Fruit fly (Drosophila melanogaster) whole organism, prepupa: ENCODE results near the gene CG32295.

Experiments
- Blimp-1 ChIP-seq: fragments of 200-800 bp; sonication (Bioruptor generic); optimal IDR thresholded peaks from 3 replicates; lab custom pipeline; 2017; ENCODE audit warnings: missing biosample characterization, missing genetic modification characterization, mild to moderate bottlenecking, moderate library complexity, missing genetic modification reagents
- CG10669 ChIP-seq: fragments of 200-800 bp; sonication (Bioruptor generic); optimal IDR thresholded peaks from 3 replicates; lab custom pipeline; 2018; ENCODE audit warnings: missing biosample characterization, mild to moderate bottlenecking, missing genetic modification characterization, moderate library complexity
- CG11294 ChIP-seq: fragments of 200-800 bp; sonication (Bioruptor generic); IDR thresholded peaks from 2 replicates; pipeline ENCODE4 v1.3.6; 2022; ENCODE audit warnings: missing biosample characterization, missing genetic modification characterization
- CG11902 ChIP-seq: fragments of 200-800 bp; sonication (Bioruptor generic); optimal IDR thresholded peaks from 3 replicates; lab custom pipeline; 2016; ENCODE audit warnings: missing biosample characterization, missing genetic modification characterization
- CG15336 ChIP-seq: fragments of 200-800 bp; sonication (Bioruptor generic); IDR thresholded peaks from 2 replicates; pipeline ENCODE4 v1.3.6; 2022; ENCODE audit warnings: missing biosample characterization, missing genetic modification characterization
- CG1621 ChIP-seq: fragments of 200-800 bp; sonication (Bioruptor generic); optimal IDR thresholded peaks from 3 replicates; lab custom pipeline; 2018; ENCODE audit warnings: missing biosample characterization, mild to moderate bottlenecking, missing genetic modification characterization
- CG16779 ChIP-seq: fragments of 200-800 bp; sonication (Bioruptor generic); optimal IDR thresholded peaks from 3 replicates; lab custom pipeline; 2017; ENCODE audit warnings: missing biosample characterization, mild to moderate bottlenecking, missing genetic modification characterization
- CG3032 ChIP-seq: fragments of 200-800 bp; optimal IDR thresholded peaks from 2 replicates; lab custom pipeline; 2019; ENCODE audit warnings: missing biosample characterization, mild to moderate bottlenecking, missing genetic modification characterization, moderate library complexity
- CG32006 ChIP-seq: fragments of 200-800 bp; sonication (Bioruptor generic); optimal IDR thresholded peaks from 3 replicates; lab custom pipeline; 2017; ENCODE audit warnings: missing biosample characterization, mild to moderate bottlenecking, missing genetic modification characterization
- CG34406 ChIP-seq: fragments of 200-800 bp; sonication (Bioruptor generic); optimal IDR thresholded peaks from 3 replicates; lab custom pipeline; 2016; ENCODE audit warnings: missing biosample characterization, missing genetic modification characterization
- CG3919 ChIP-seq: fragments of 200-800 bp; sonication (Bioruptor generic); optimal IDR thresholded peaks from 3 replicates; lab custom pipeline; 2016; ENCODE audit warnings: missing biosample characterization, missing genetic modification characterization
- CG6792 ChIP-seq: fragments of 200-800 bp; sonication (Bioruptor generic); optimal IDR thresholded peaks from 3 replicates; lab custom pipeline; 2016; ENCODE audit warnings: missing biosample characterization, missing genetic modification characterization
- CG6808 ChIP-seq: fragments of 200-800 bp; sonication (Bioruptor generic); optimal IDR thresholded peaks from 3 replicates; lab custom pipeline; 2017; ENCODE audit warnings: missing biosample characterization, missing genetic modification characterization, mild to moderate bottlenecking, moderate library complexity, missing genetic modification reagents
- CG6854 ChIP-seq: fragments of 200-800 bp; sonication (Bioruptor generic); optimal IDR thresholded peaks from 2 replicates; lab custom pipeline; 2017; ENCODE audit warnings: missing biosample characterization, mild to moderate bottlenecking, missing genetic modification characterization
- CG8119 ChIP-seq: fragments of 200-800 bp; sonication (Bioruptor generic); IDR thresholded peaks from 3 replicates; pipeline ENCODE4 v1.3.6; 2022; ENCODE audit warnings: missing biosample characterization, missing genetic modification characterization
- CG8319 ChIP-seq: fragments of 200-800 bp; sonication (Bioruptor generic); optimal IDR thresholded peaks from 3 replicates; lab custom pipeline; 2016; ENCODE audit warnings: missing biosample characterization, missing genetic modification characterization
- CG8632 ChIP-seq: fragments of 200-800 bp; sonication (Bioruptor generic); optimal IDR thresholded peaks from 3 replicates; lab custom pipeline; 2016; ENCODE audit warnings: missing biosample characterization, missing genetic modification characterization
- CG9139 ChIP-seq: fragments of 200-800 bp; sonication (Bioruptor generic); optimal IDR thresholded peaks from 3 replicates; lab custom pipeline; 2017; ENCODE audit warnings: missing biosample characterization, mild to moderate bottlenecking, missing genetic modification characterization
- Eip75B ChIP-seq: fragments of 200-800 bp; sonication (Bioruptor generic); optimal IDR thresholded peaks from 3 replicates; lab custom pipeline; 2016; ENCODE audit warnings: missing biosample characterization, missing genetic modification characterization
- Eip78C ChIP-seq: fragments of 200-800 bp; sonication (Bioruptor generic); peaks from one replicate; lab custom pipeline; 2016; ENCODE audit warnings: missing biosample characterization, missing genetic modification characterization
- Ets21C ChIP-seq: fragments of 200-800 bp; sonication (Bioruptor generic); optimal IDR thresholded peaks from 3 replicates; lab custom pipeline; 2016; ENCODE audit warnings: missing biosample characterization, missing genetic modification characterization
- Gug ChIP-seq: fragments of 200-800 bp; sonication (Bioruptor generic); IDR thresholded peaks from 2 replicates; pipeline ENCODE4 v1.3.6; 2022; ENCODE audit warnings: missing biosample characterization, missing genetic modification characterization
- Hr38 ChIP-seq: sonication (Bioruptor generic); optimal IDR thresholded peaks from 2 replicates; lab custom pipeline; 2016; ENCODE audit warnings: missing biosample characterization, missing genetic modification characterization
- Hr39 ChIP-seq: fragments of 200-800 bp; sonication (Bioruptor generic); optimal IDR thresholded peaks from 2 replicates; lab custom pipeline; 2016; ENCODE audit warnings: missing biosample characterization, missing genetic modification characterization
- Lpt ChIP-seq: fragments of 200-800 bp; sonication (Bioruptor generic); optimal IDR thresholded peaks from 3 replicates; lab custom pipeline; 2016; ENCODE audit warnings: missing biosample characterization, missing genetic modification characterization
- Met ChIP-seq: fragments of 200-800 bp; sonication (Bioruptor generic); optimal IDR thresholded peaks from 3 replicates; lab custom pipeline; 2016; ENCODE audit warnings: missing biosample characterization, missing genetic modification characterization
- OdsH ChIP-seq: fragments of 200-800 bp; sonication (Bioruptor generic); optimal IDR thresholded peaks from 3 replicates; lab custom pipeline; 2016; ENCODE audit warnings: missing biosample characterization, missing genetic modification characterization
- Smox ChIP-seq: fragments of 200-800 bp; sonication (Bioruptor generic); optimal IDR thresholded peaks from 3 replicates; lab custom pipeline; 2016; ENCODE audit warnings: missing biosample characterization, missing genetic modification characterization
- Sox102F ChIP-seq: fragments of 200-800 bp; sonication (Bioruptor generic); optimal IDR thresholded peaks from 2 replicates; lab custom pipeline; 2016; ENCODE audit warnings: missing biosample characterization, mild to moderate bottlenecking, missing genetic modification characterization
- Sox15 ChIP-seq: fragments of 200-800 bp; sonication (Bioruptor generic); optimal IDR thresholded peaks from 3 replicates; lab custom pipeline; 2016; ENCODE audit warnings: missing biosample characterization, missing genetic modification characterization
- achi ChIP-seq: fragments of 200-800 bp; sonication (Bioruptor generic); optimal IDR thresholded peaks from 3 replicates; lab custom pipeline; 2016; ENCODE audit warnings: missing biosample characterization, missing genetic modification characterization
- cyc ChIP-seq: fragments of 200-800 bp; sonication (Bioruptor generic); optimal IDR thresholded peaks from 3 replicates; lab custom pipeline; 2016; ENCODE audit warnings: missing biosample characterization, missing genetic modification characterization
- esn ChIP-seq: fragments of 200-800 bp; sonication (Bioruptor generic); optimal IDR thresholded peaks from 2 replicates; lab custom pipeline; 2016; ENCODE audit warnings: missing biosample characterization, mild to moderate bottlenecking, missing genetic modification characterization, moderate library complexity
- fd59A ChIP-seq: fragments of 200-800 bp; sonication (Bioruptor generic); optimal IDR thresholded peaks from 2 replicates; lab custom pipeline; 2017; ENCODE audit warnings: missing biosample characterization, mild to moderate bottlenecking, missing genetic modification characterization, missing genetic modification reagents
- fd85E ChIP-seq: fragments of 200-800 bp; sonication (Bioruptor generic); optimal IDR thresholded peaks from 3 replicates; lab custom pipeline; 2016; ENCODE audit warnings: missing biosample characterization, missing genetic modification characterization
- fkh ChIP-seq: fragments of 200-800 bp; sonication (Bioruptor generic); optimal IDR thresholded peaks from 3 replicates; lab custom pipeline; 2017; ENCODE audit warnings: missing biosample characterization, mild to moderate bottlenecking, missing genetic modification characterization, moderate library complexity
- lz ChIP-seq: fragments of 200-800 bp; sonication (Bioruptor generic); optimal IDR thresholded peaks from 3 replicates; lab custom pipeline; 2016; ENCODE audit warnings: missing biosample characterization, missing genetic modification characterization
- net ChIP-seq: fragments of 200-800 bp; sonication (Bioruptor generic); optimal IDR thresholded peaks from 3 replicates; lab custom pipeline; 2016; ENCODE audit warnings: missing biosample characterization, missing genetic modification characterization
- pdm3 ChIP-seq: fragments of 200-800 bp; sonication (Bioruptor generic); optimal IDR thresholded peaks from 3 replicates; lab custom pipeline; 2016; ENCODE audit warnings: missing biosample characterization, missing genetic modification characterization
- spab ChIP-seq: fragments of 200-800 bp; sonication (Bioruptor generic); optimal IDR thresholded peaks from 2 replicates; lab custom pipeline; 2017; ENCODE audit warnings: missing biosample characterization, mild to moderate bottlenecking, missing genetic modification characterization, missing genetic modification reagents
- vri ChIP-seq: fragments of 200-800 bp; sonication (Bioruptor generic); optimal IDR thresholded peaks from 3 replicates; lab custom pipeline; 2016; ENCODE audit warnings: missing biosample characterization, mild to moderate bottlenecking, missing genetic modification characterization

The CG32295 gene

DNA sequence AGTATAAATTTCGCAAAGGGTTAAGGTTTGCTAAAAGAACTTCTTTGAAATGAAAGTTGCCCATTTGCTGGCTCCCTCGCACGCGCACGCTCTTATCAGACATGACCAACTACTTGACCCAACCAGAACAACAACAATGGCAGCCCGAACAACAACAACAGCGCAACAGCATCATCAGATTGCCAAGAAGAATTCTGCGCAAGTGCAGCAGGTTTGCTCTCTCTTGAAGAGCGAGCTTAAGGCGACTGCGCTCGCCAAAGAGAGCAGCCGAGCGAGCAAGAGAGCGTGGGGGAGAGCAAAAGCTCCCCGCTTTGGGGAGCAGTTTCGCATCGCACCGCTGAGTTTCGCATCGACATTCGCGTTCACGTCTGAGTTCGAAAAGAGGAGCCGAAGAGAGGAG, 36.9 kb downstream of the CG32295 start (continued):
- TF ChIP-seq Ets21C (no peak), pdm3 (GFP tag; lab: Kevin White, UChicago) (no peak), Gug (GFP tag; lab: Robert Waterston, UW) (no peak), cyc (GFP tag; lab: Kevin White, UChicago) (no peak), net (GFP tag; lab: Kevin White, UChicago) (peak; percentile 52), CG34406 (GFP tag; lab: Kevin White, UChicago) (no peak), CG16779 (tag; lab: Kevin White, UChicago) (peak; percentile 41), OdsH (GFP tag; lab: Kevin White, UChicago) (no peak), spab (GFP tag; lab: Kevin White, UChicago) (no peak), achi (GFP tag; lab: Kevin White, UChicago) (no peak), Met (no peak), CG6854 (GFP tag; lab: Kevin White, UChicago) (peak; percentile 86), CG15336 (GFP tag; lab: Robert Waterston, UW) (peak; percentile 29; the same call in 1 of the 2 replicates), CG32006 (GFP tag; lab: Kevin White, UChicago) (no peak), Eip75B (GFP tag; lab: Kevin White, UChicago) (no peak), CG9139 (GFP tag; lab: Kevin White, UChicago) (peak; percentile 66), fd85E (peak; percentile 44), esn (peak; percentile 39), vri (GFP tag; lab: Kevin White, UChicago) (no peak), fd59A (no peak), Hr39 (GFP tag; lab: Kevin White, UChicago) (no peak), CG3919 (GFP tag; lab: Kevin White, UChicago) (peak; percentile 51), CG8119 (GFP tag; lab: Robert Waterston, UW) (peak; percentile 51; the same call in 1 of the 3 replicates), CG8319 (GFP tag; lab: Kevin White, UChicago) (no peak), CG6808 (GFP tag; lab: Kevin White, UChicago) (no peak), CG8632 (GFP tag; lab: Kevin White, UChicago) (no peak), Sox15 (GFP tag; lab: Kevin White, UChicago) (no peak), Smox (GFP tag; lab: Kevin White, UChicago) (no peak), Eip78C (peak; percentile 75), Sox102F (GFP tag; lab: Kevin White, UChicago) (peak; percentile 48), Hr38 (no peak), lz (GFP tag; lab: Kevin White, UChicago) (peak; percentile 18), CG11902 (GFP tag; lab: Kevin White, UChicago) (no peak), fkh (GFP tag; lab: Kevin White, UChicago) (no peak), CG11294 (GFP tag; lab: Robert Waterston, UW) (no peak), CG1621 (tag; lab: Kevin White, UChicago) (no peak), Blimp-1 (GFP tag; lab: Kevin White, UChicago) (peak; percentile 82)

dm6 chr3L:2489438-2489837, 37.3 kb downstream of the CG32295 start:
- TF ChIP-seq Eip75B (GFP tag; lab: Kevin White, UChicago) (no peak), Lpt (GFP tag; lab: Kevin White, UChicago) (no peak), fkh (GFP tag; lab: Kevin White, UChicago) (peak; percentile 83), Hr39 (GFP tag; lab: Kevin White, UChicago) (no peak), CG6792 (GFP tag; lab: Kevin White, UChicago) (peak; percentile 27), Sox15 (GFP tag; lab: Kevin White, UChicago) (no peak), CG8632 (GFP tag; lab: Kevin White, UChicago) (peak; percentile 12), Met (peak; percentile 2), CG10669 (GFP tag; lab: Kevin White, UChicago) (peak; percentile 22), lz (GFP tag; lab: Kevin White, UChicago) (peak; percentile 22), CG3032 (tag; lab: Kevin White, UChicago) (peak; percentile 8), Smox (GFP tag; lab: Kevin White, UChicago) (peak; percentile 14), Eip78C (peak; percentile 18), CG6808 (GFP tag; lab: Kevin White, UChicago) (peak; percentile 15), OdsH (GFP tag; lab: Kevin White, UChicago) (peak; percentile 3)
